Worm (Caenorhabditis elegans) whole organism, L2 larva: Measurements from ENCODE around the gene ZK177.1.

Experiments
- R02D3.7 ChIP-seq: fragments of 150-350 bp; optimal IDR thresholded peaks from 2 replicates; lab custom pipeline; 2014; ENCODE audit warnings: missing biosample characterization, missing genetic modification characterization
- aly-2 ChIP-seq: fragments of 150-350 bp; optimal IDR thresholded peaks from 2 replicates; lab custom pipeline; 2014; ENCODE audit warnings: missing biosample characterization, missing genetic modification characterization
- blmp-1 ChIP-seq: sonication (generic microtip); optimal IDR thresholded peaks from 2 replicates; lab custom pipeline; 2017; ENCODE audit warnings: missing genetic modification characterization, mild to moderate bottlenecking, missing compliant biosample characterization, antibody characterized with exemption, moderate library complexity; ENCODE audit not compliant: insufficient read depth
- elt-1 ChIP-seq: fragments of 150-350 bp; optimal IDR thresholded peaks from 2 replicates; lab custom pipeline; 2014; ENCODE audit warnings: missing biosample characterization, missing genetic modification characterization
- lin-11 ChIP-seq: fragments of 150-350 bp; sonication (generic microtip); optimal IDR thresholded peaks from 2 replicates; lab custom pipeline; 2014; ENCODE audit warnings: missing biosample characterization, missing genetic modification characterization, inconsistent platforms, mixed read lengths
- lin-39 ChIP-seq: fragments of 150-350 bp; optimal IDR thresholded peaks from 2 replicates; lab custom pipeline; 2014; ENCODE audit warnings: missing biosample characterization, missing genetic modification reagents, missing genetic modification characterization
- mab-5 ChIP-seq: fragments of 150-350 bp; optimal IDR thresholded peaks from 2 replicates; lab custom pipeline; 2014; ENCODE audit warnings: missing biosample characterization, missing genetic modification characterization
- nhr-23 ChIP-seq: fragments of 150-350 bp; optimal IDR thresholded peaks from 2 replicates; lab custom pipeline; 2014; ENCODE audit warnings: missing biosample characterization, missing genetic modification reagents, missing genetic modification characterization
- nhr-237 ChIP-seq: fragments of 150-350 bp; optimal IDR thresholded peaks from 2 replicates; lab custom pipeline; 2014; ENCODE audit warnings: missing biosample characterization, missing genetic modification characterization
- nhr-25 ChIP-seq: fragments of 150-350 bp; sonication (generic microtip); optimal IDR thresholded peaks from 3 replicates; lab custom pipeline; 2014; ENCODE audit warnings: missing biosample characterization, missing genetic modification characterization
- unc-39 ChIP-seq: fragments of 150-350 bp; optimal IDR thresholded peaks from 2 replicates; lab custom pipeline; 2014; ENCODE audit warnings: missing biosample characterization, missing genetic modification characterization
- unc-62 ChIP-seq: fragments of 150-350 bp; optimal IDR thresholded peaks from 2 replicates; lab custom pipeline; 2014; ENCODE audit warnings: missing biosample characterization, missing genetic modification reagents, missing genetic modification characterization
- ztf-11 ChIP-seq: sonication (generic microtip); optimal IDR thresholded peaks from 2 replicates; lab custom pipeline; 2017; ENCODE audit warnings: missing biosample characterization, missing genetic modification characterization

DNA sequence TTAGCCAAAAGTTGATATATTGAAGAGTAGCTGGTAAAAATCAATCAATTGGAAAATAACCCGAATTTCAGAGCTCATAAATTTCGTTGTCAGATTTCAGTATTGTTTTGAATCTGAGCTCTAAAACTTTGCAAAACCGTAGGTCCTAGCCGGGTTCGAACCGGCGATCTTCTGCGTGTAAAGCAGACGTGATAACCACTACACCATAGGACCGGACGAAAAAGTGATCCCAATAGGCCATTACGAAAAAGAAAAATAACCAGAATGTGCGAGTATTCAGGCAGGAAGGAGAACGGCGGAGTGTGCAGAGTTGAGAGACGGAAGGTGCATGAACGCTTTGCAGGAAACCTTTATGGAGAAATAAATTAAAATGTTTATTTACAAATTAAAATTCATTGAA lies 49.1 kb downstream of the ZK177.1 start:
- no peak for TF ChIP-seq nhr-23 (tag; lab: Kevin White, UChicago)
- no peak for TF ChIP-seq ztf-11
- TF ChIP-seq lin-11 (tag; lab: Kevin White, UChicago): peak; percentile 34
- TF ChIP-seq unc-39: no peak
- TF ChIP-seq unc-62: no peak
- TF ChIP-seq blmp-1 (tag; lab: Kevin White, UChicago): no peak
- no peak for TF ChIP-seq R02D3.7 (tag; lab: Kevin White, UChicago)
- TF ChIP-seq mab-5 (tag; lab: Kevin White, UChicago): no peak
- no peak for TF ChIP-seq lin-39 (tag; lab: Kevin White, UChicago)
- no peak for TF ChIP-seq aly-2 (tag; lab: Kevin White, UChicago)
- TF ChIP-seq nhr-25 (tag; lab: Kevin White, UChicago): no peak
- TF ChIP-seq elt-1 (tag; lab: Kevin White, UChicago): no peak
- TF ChIP-seq nhr-237 (tag; lab: Kevin White, UChicago): no peak
